Fruit fly (Drosophila melanogaster): Measurements from ENCODE around the gene scat.

scat gene

DNA sequence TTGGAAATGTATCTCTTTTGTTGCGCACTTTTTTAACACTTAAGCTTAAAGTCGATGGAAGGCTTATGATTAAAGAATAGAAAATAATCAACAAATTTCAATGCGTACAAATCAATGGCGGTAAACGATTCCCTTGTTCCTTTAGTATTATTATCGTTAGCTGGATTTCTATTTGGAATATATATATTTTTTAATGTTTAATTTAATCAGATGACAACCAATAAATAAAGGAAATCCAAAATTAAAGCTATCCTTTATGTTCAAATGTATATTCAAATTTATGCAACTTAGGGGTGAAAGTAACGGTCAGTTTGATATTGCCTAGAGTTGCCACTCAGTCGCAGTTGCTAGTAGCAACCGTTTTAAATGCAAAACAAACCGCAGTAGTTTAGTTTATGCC lies 3.9 kb downstream of the scat start, which contains the start of gene CG3769:
CG3769 (plus strand) TSS at position 301 of the 400 bp plus-strand sequence.
- TF ChIP-seq usp (GFP tag; optimal IDR thresholded peaks at IDR 0.05) (no peak), Mio (GFP tag; optimal IDR thresholded peaks at IDR 0.05) (no peak), Abd-B (GFP tag; optimal IDR thresholded peaks at IDR 0.05) (no peak), pan (optimal IDR thresholded peaks at IDR 0.05) (no peak), GATAd (GFP tag; optimal IDR thresholded peaks at IDR 0.05) (no peak), psq (GFP tag; optimal IDR thresholded peaks at IDR 0.05) (no peak), Dif (GFP tag; optimal IDR thresholded peaks at IDR 0.05; ENCODE audit: partially characterized antibody) (no peak)

DNA sequence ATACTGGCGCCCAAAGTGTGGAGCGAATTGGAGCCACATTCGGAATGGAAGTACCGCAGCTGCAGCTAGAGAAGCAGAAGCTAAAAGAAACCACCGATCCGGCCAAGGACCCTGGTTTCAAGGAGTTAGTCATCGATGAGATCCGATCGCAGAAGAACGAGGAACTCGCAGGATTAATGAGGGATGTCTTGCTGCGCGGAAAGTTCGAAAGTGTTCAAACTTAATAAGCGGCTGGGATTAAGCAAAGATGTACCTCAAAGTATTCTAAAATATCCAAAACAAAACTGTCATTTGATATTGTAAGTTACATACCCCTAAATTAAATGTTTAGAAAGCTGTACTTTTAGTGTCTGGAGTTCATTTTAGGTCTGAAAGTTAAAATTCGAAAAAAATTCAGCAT lies 5.3 kb downstream of the scat start, which contains the start of gene RpS28-like:
RpS28-like (plus strand) TSS at position 301 of the 400 bp plus-strand sequence.
- TF ChIP-seq psq (GFP tag; optimal IDR thresholded peaks at IDR 0.05), result no peak
- TF ChIP-seq ey (GFP tag; optimal IDR thresholded peaks at IDR 0.05), result no peak
- TF ChIP-seq pan (optimal IDR thresholded peaks at IDR 0.05), result no peak
- TF ChIP-seq HLH106 (tag; optimal IDR thresholded peaks at IDR 0.05), result no peak
- no peak for TF ChIP-seq Hr83 (GFP tag; optimal IDR thresholded peaks at IDR 0.05; ENCODE audit: poor library complexity, severe bottlenecking)
- no peak for TF ChIP-seq Rel (GFP tag; optimal IDR thresholded peaks at IDR 0.05)
- TF ChIP-seq Rel (tag; optimal IDR thresholded peaks at IDR 0.05), result no peak
- no peak for TF ChIP-seq tai (GFP tag; optimal IDR thresholded peaks at IDR 0.05)
- no peak for TF ChIP-seq rgr (GFP tag; optimal IDR thresholded peaks at IDR 0.05)
- no peak for TF ChIP-seq OdsH (GFP tag; optimal IDR thresholded peaks at IDR 0.05)
- no peak for TF ChIP-seq foxo (GFP tag; optimal IDR thresholded peaks at IDR 0.05)
- TF ChIP-seq woc (GFP tag; optimal IDR thresholded peaks at IDR 0.05), result no peak
- TF ChIP-seq sv (GFP tag; optimal IDR thresholded peaks at IDR 0.05), result no peak
- TF ChIP-seq dsf (GFP tag; optimal IDR thresholded peaks at IDR 0.05; ENCODE audit: borderline replicate concordance), result no peak
- no peak for TF ChIP-seq Vsx2 (GFP tag; optimal IDR thresholded peaks at IDR 0.05; ENCODE audit: partially characterized antibody)
- no peak for TF ChIP-seq fru (GFP tag; optimal IDR thresholded peaks at IDR 0.05)
- TF ChIP-seq CG32264 (GFP tag; optimal IDR thresholded peaks at IDR 0.05), result no peak

DNA sequence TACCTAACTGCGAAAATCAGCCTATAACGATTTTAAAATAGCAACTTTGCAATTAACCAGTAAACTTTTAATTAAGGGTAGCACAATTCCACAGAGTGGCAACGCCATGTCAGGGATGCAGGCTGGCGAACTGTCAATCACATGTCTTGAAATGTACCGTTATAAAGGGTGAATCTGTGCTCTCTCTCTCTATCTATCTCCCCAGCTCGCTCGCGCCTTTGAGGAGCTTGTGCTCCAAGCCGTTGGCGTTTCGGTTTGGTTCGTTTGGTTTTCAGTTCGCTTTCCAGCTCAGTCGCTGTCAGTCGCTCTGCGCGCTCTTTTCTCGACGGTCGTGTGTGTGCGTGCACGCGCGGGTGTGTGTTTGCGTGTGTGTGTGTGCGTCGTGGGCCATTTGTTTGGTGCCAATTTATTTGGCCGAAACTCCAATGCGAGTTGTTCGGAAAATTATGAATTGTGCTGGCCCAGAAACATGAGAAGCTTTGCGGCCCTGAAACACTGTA lies 6.1 kb downstream of the scat start, which contains the start of gene numb:
numb (plus strand) TSS at position 254 of the 500 bp plus-strand sequence.
- TF ChIP-seq Dif (GFP tag; optimal IDR thresholded peaks at IDR 0.05; ENCODE audit: partially characterized antibody) (peak; percentile 6), pan (optimal IDR thresholded peaks at IDR 0.05) (peak; percentile 13), rgr (GFP tag; optimal IDR thresholded peaks at IDR 0.05) (no peak)

DNA sequence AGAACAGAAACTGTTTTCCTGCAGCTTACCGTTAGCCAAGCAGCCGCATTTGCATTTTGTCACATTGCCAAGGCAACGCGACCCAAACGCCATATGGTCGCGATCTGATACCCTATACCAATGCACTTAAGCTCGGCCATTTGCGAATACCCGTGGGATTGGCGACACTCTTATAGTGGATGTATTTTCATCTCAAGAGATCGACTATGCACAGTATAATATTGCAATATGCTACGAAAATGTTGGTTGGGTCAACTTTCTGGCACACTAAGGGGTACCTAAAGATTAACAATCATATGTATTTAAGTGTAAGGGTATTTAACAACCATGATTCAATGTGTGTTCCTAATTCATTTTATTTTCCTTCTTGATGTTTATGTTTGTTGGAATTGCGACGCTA lies 7.0 kb downstream of the scat start:
- TF ChIP-seq jim (GFP tag; optimal IDR thresholded peaks at IDR 0.05) (no peak), usp (GFP tag; optimal IDR thresholded peaks at IDR 0.05) (no peak), Myc (optimal IDR thresholded peaks at IDR 0.05) (no peak), tai (GFP tag; optimal IDR thresholded peaks at IDR 0.05) (no peak), Hr78 (GFP tag; optimal IDR thresholded peaks at IDR 0.05) (no peak), br (GFP tag; optimal IDR thresholded peaks at IDR 0.05) (peak; percentile 71), Abd-B (GFP tag; optimal IDR thresholded peaks at IDR 0.05) (no peak), h (GFP tag; optimal IDR thresholded peaks at IDR 0.05) (peak; percentile 81), OdsH (GFP tag; optimal IDR thresholded peaks at IDR 0.05) (peak; percentile 47), pan (optimal IDR thresholded peaks at IDR 0.05) (no peak), Vsx2 (GFP tag; optimal IDR thresholded peaks at IDR 0.05; ENCODE audit: partially characterized antibody) (no peak), Rel (GFP tag; optimal IDR thresholded peaks at IDR 0.05) (no peak), Rel (tag; optimal IDR thresholded peaks at IDR 0.05) (no peak), Sp1 (GFP tag; optimal IDR thresholded peaks at IDR 0.05) (peak; percentile 30), psq (GFP tag; optimal IDR thresholded peaks at IDR 0.05) (peak; percentile 37), dsf (GFP tag; optimal IDR thresholded peaks at IDR 0.05; ENCODE audit: borderline replicate concordance) (no peak), ey (GFP tag; optimal IDR thresholded peaks at IDR 0.05) (peak; percentile 9), sage (GFP tag; optimal IDR thresholded peaks at IDR 0.05) (no peak), Hnf4 (GFP tag; optimal IDR thresholded peaks at IDR 0.05) (peak; percentile 59), dl (GFP tag; optimal IDR thresholded peaks at IDR 0.05; ENCODE audit: insufficient read depth in 1 of 2, partially characterized antibody in 2 of 2) (no peak), CG32264 (GFP tag; optimal IDR thresholded peaks at IDR 0.05) (peak; percentile 16), foxo (GFP tag; optimal IDR thresholded peaks at IDR 0.05) (peak in 1 of 2 experiments; percentile 51), CG9705 (GFP tag; optimal IDR thresholded peaks at IDR 0.05) (no peak), Mio (GFP tag; optimal IDR thresholded peaks at IDR 0.05) (no peak), rgr (GFP tag; optimal IDR thresholded peaks at IDR 0.05) (peak; percentile 71), Dfd (GFP tag; optimal IDR thresholded peaks at IDR 0.05) (no peak), CrebA (GFP tag; optimal IDR thresholded peaks at IDR 0.05; ENCODE audit: borderline replicate concordance) (no peak), Hr83 (GFP tag; optimal IDR thresholded peaks at IDR 0.05; ENCODE audit: poor library complexity, severe bottlenecking) (no peak), brk (GFP tag; optimal IDR thresholded peaks at IDR 0.05) (no peak), woc (GFP tag; optimal IDR thresholded peaks at IDR 0.05) (peak; percentile 80), Dif (GFP tag; optimal IDR thresholded peaks at IDR 0.05; ENCODE audit: partially characterized antibody) (no peak), sv (GFP tag; optimal IDR thresholded peaks at IDR 0.05) (no peak), Jra (GFP tag; optimal IDR thresholded peaks at IDR 0.05) (no peak), HLH106 (tag; optimal IDR thresholded peaks at IDR 0.05) (peak; percentile 60), fru (GFP tag; optimal IDR thresholded peaks at IDR 0.05) (peak; percentile 67), N (GFP tag; optimal IDR thresholded peaks at IDR 0.05) (no peak), GATAd (GFP tag; optimal IDR thresholded peaks at IDR 0.05) (no peak), lola (GFP tag; optimal IDR thresholded peaks at IDR 0.05) (no peak), dmrt93B (GFP tag; optimal IDR thresholded peaks at IDR 0.05) (peak; percentile 39)

Data from whole organism, wandering third instar larva.